Fruit fly (Drosophila melanogaster): ENCODE data around the gene CG16713.

CG16713 gene

DNA sequence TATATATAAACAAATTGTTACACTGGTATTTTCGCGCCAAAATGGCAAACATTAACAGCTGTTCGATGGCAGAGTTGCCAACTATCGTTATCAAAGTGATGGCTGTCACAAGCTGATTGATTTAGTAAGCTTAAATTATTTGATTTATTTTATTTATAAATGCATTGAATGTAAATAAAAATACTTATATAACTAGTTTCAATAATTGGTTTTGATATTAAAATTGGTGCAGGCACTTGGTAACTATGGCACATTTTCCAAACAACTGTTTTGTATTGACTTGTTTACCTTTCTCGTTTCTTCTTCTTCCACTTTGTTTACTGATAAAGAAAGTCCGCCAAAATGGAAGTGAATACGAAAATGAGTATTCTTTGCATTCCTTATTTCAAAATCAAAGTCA, 16.5 kb upstream of the CG16713 start, which contains the start of gene cutlet (continued):
- TF ChIP-seq ftz-f1 (GFP tag; optimal IDR thresholded peaks at IDR 0.05) (no peak), hth (optimal IDR thresholded peaks at IDR 0.05) (no peak), CG18011 (GFP tag; optimal IDR thresholded peaks at IDR 0.05) (peak; percentile 97), Hr78 (GFP tag; optimal IDR thresholded peaks at IDR 0.05) (no peak), CG8290 (GFP tag; optimal IDR thresholded peaks at IDR 0.05) (no peak), CG8290 (tag; optimal IDR thresholded peaks at IDR 0.05) (no peak), CG32532 (GFP tag; IDR thresholded peaks at IDR 0.05) (no peak), CG18764 (GFP tag; optimal IDR thresholded peaks at IDR 0.05) (no peak), CG32767 (GFP tag; IDR thresholded peaks at IDR 0.05) (no peak), pnt (GFP tag; optimal IDR thresholded peaks at IDR 0.05) (no peak), pb (GFP tag; optimal IDR thresholded peaks at IDR 0.05) (no peak), CG13894 (tag; optimal IDR thresholded peaks at IDR 0.05) (no peak), gro (GFP tag; optimal IDR thresholded peaks at IDR 0.05) (no peak), CG17361 (GFP tag; IDR thresholded peaks at IDR 0.05) (0 out of 3 replicates have a peak, but pooled peaks have one; percentile 8), eve (GFP tag; optimal IDR thresholded peaks at IDR 0.05) (peak in 1 of 2 experiments; percentile 27), CG3847 (GFP tag; IDR thresholded peaks at IDR 0.05) (peak; percentile 57), CG2116 (GFP tag; optimal IDR thresholded peaks at IDR 0.05) (peak; percentile 3), zen (tag; optimal IDR thresholded peaks at IDR 0.05) (no peak), NFAT (GFP tag; IDR thresholded peaks at IDR 0.05) (no peak), sens (GFP tag) (peak; percentile 63), CG10431 (GFP tag; optimal IDR thresholded peaks at IDR 0.05) (no peak), oc (tag; optimal IDR thresholded peaks at IDR 0.05) (no peak), MBD-R2 (GFP tag; IDR thresholded peaks at IDR 0.05) (peak; percentile 92), Ets97D (GFP tag; optimal IDR thresholded peaks at IDR 0.05) (peak; percentile 7), Dp (GFP tag; optimal IDR thresholded peaks at IDR 0.05) (peak; percentile 85), lmd (GFP tag; IDR thresholded peaks at IDR 0.05) (no peak), CG9727 (GFP tag; optimal IDR thresholded peaks at IDR 0.05) (no peak), CG17912 (GFP tag; optimal IDR thresholded peaks at IDR 0.05) (no peak), CG6854 (GFP tag; optimal IDR thresholded peaks at IDR 0.05) (no peak), crol (GFP tag; IDR thresholded peaks at IDR 0.05) (no peak), stwl (tag; optimal IDR thresholded peaks at IDR 0.05) (peak; percentile 59), Stat92E (GFP tag; optimal IDR thresholded peaks at IDR 0.05) (no peak), unpg (GFP tag; optimal IDR thresholded peaks at IDR 0.05) (no peak), mirr (GFP tag; optimal IDR thresholded peaks at IDR 0.05) (no peak), CG17385 (GFP tag; optimal IDR thresholded peaks at IDR 0.05) (peak; percentile 75), CG5953 (GFP tag; IDR thresholded peaks at IDR 0.05) (no peak), NC2α (GFP tag; optimal IDR thresholded peaks at IDR 0.05) (no peak), vvl (GFP tag; IDR thresholded peaks at IDR 0.05) (0 out of 2 replicates have a peak, but pooled peaks have one; percentile 23), CG11723 (GFP tag; optimal IDR thresholded peaks at IDR 0.05) (no peak), HmgZ (tag; optimal IDR thresholded peaks at IDR 0.05) (peak; percentile 6), E2f2 (GFP tag; IDR thresholded peaks at IDR 0.05) (peak; percentile 91), CG12391 (tag; optimal IDR thresholded peaks at IDR 0.05) (no peak), CG15601 (tag; optimal IDR thresholded peaks at IDR 0.05) (peak; percentile 24), CG7928 (GFP tag; optimal IDR thresholded peaks at IDR 0.05) (no peak), CG12659 (GFP tag; optimal IDR thresholded peaks at IDR 0.05) (peak; percentile 34), CG1603 (tag; optimal IDR thresholded peaks at IDR 0.05) (peak; percentile 28), Lhr (GFP tag; optimal IDR thresholded peaks at IDR 0.05) (peak; percentile 5), grn (GFP tag; optimal IDR thresholded peaks at IDR 0.05) (no peak), nerfin-1 (tag; optimal IDR thresholded peaks at IDR 0.05) (no peak), CG3995 (GFP tag; optimal IDR thresholded peaks at IDR 0.05) (no peak), CG4617 (GFP tag; optimal IDR thresholded peaks at IDR 0.05; ENCODE audit: borderline replicate concordance) (peak; percentile 6), CG5180 (GFP tag; optimal IDR thresholded peaks at IDR 0.05) (no peak)
